Worm (Caenorhabditis elegans) whole organism, mixed stage, embryonic: ENCODE measurements around the gene R08E5.1.

ENCODE experiments used
- M03D4.4 ChIP-seq: sonication (generic microtip); optimal IDR thresholded peaks from 2 replicates; lab custom pipeline; 2017; ENCODE audit warnings: mild to moderate bottlenecking, missing genetic modification characterization, missing compliant biosample characterization
- bed-3 ChIP-seq: fragments of 200-800 bp; sonication (Bioruptor generic); optimal IDR thresholded peaks from 3 replicates; lab custom pipeline; 2018; ENCODE audit warnings: mild to moderate bottlenecking, missing genetic modification characterization, moderate library complexity, missing compliant biosample characterization
- blmp-1 ChIP-seq: fragments of 150-350 bp; optimal IDR thresholded peaks from 2 replicates; lab custom pipeline; 2014; ENCODE audit warnings: missing biosample characterization, missing genetic modification characterization
- ceh-39 ChIP-seq: fragments of 150-350 bp; optimal IDR thresholded peaks from 2 replicates; lab custom pipeline; 2014; ENCODE audit warnings: missing biosample characterization, missing genetic modification characterization
- ceh-43 ChIP-seq: fragments of 200-800 bp; sonication (Bioruptor generic); optimal IDR thresholded peaks from 2 replicates; lab custom pipeline; 2018; ENCODE audit warnings: mild to moderate bottlenecking, missing genetic modification characterization, moderate library complexity, missing compliant biosample characterization
- ceh-83 ChIP-seq: fragments of 200-800 bp; sonication (Bioruptor generic); optimal IDR thresholded peaks from 2 replicates; lab custom pipeline; 2018; ENCODE audit warnings: mild to moderate bottlenecking, missing genetic modification characterization, missing compliant biosample characterization
- ces-1 ChIP-seq: fragments of 150-350 bp; optimal IDR thresholded peaks from 2 replicates; lab custom pipeline; 2014; ENCODE audit warnings: missing biosample characterization, missing genetic modification reagents, missing genetic modification characterization
- cnd-1 ChIP-seq: fragments of 200-800 bp; sonication (Bioruptor generic); optimal IDR thresholded peaks from 2 replicates; lab custom pipeline; 2018; ENCODE audit warnings: mild to moderate bottlenecking, missing genetic modification characterization, missing compliant biosample characterization
- drap-1 ChIP-seq: fragments of 200-800 bp; sonication (Bioruptor generic); optimal IDR thresholded peaks from 3 replicates; lab custom pipeline; 2018; ENCODE audit warnings: mild to moderate bottlenecking, missing genetic modification characterization, missing compliant biosample characterization
- elt-1 ChIP-seq: sonication (generic microtip); optimal IDR thresholded peaks from 2 replicates; lab custom pipeline; 2017; ENCODE audit warnings: missing genetic modification characterization, mild to moderate bottlenecking, missing compliant biosample characterization, antibody characterized with exemption, moderate library complexity, borderline replicate concordance; ENCODE audit not compliant: insufficient read depth
- elt-3 ChIP-seq: fragments of 150-350 bp; optimal IDR thresholded peaks from 2 replicates; lab custom pipeline; 2014; ENCODE audit warnings: missing biosample characterization, missing genetic modification characterization
- flh-1 ChIP-seq: fragments of 200-800 bp; sonication (Bioruptor generic); optimal IDR thresholded peaks from 2 replicates; lab custom pipeline; 2018; ENCODE audit warnings: mild to moderate bottlenecking, missing genetic modification characterization, moderate library complexity, missing compliant biosample characterization
- ham-2 ChIP-seq: fragments of 200-800 bp; sonication (Bioruptor generic); optimal IDR thresholded peaks from 2 replicates; lab custom pipeline; 2018; ENCODE audit warnings: mild to moderate bottlenecking, missing genetic modification characterization, missing compliant biosample characterization
- hlh-1 ChIP-seq: fragments of 150-350 bp; optimal IDR thresholded peaks from 2 replicates; lab custom pipeline; 2014; ENCODE audit warnings: missing biosample characterization, missing genetic modification reagents, missing genetic modification characterization
- lin-13 ChIP-seq: fragments of 150-350 bp; optimal IDR thresholded peaks from 2 replicates; lab custom pipeline; 2014; ENCODE audit warnings: missing biosample characterization, missing genetic modification characterization
- lin-32 ChIP-seq: fragments of 200-800 bp; sonication (Bioruptor generic); optimal IDR thresholded peaks from 2 replicates; lab custom pipeline; 2018; ENCODE audit warnings: mild to moderate bottlenecking, missing genetic modification characterization, missing compliant biosample characterization
- lsy-2 ChIP-seq: fragments of 150-350 bp; optimal IDR thresholded peaks from 2 replicates; lab custom pipeline; 2014; ENCODE audit warnings: missing biosample characterization, missing genetic modification characterization
- mep-1 ChIP-seq: fragments of 150-350 bp; optimal IDR thresholded peaks from 2 replicates; lab custom pipeline; 2017; ENCODE audit warnings: missing biosample characterization, missing genetic modification reagents, missing genetic modification characterization, inconsistent platforms
- mls-2 ChIP-seq: sonication (generic microtip); optimal IDR thresholded peaks from 2 replicates; lab custom pipeline; 2016; ENCODE audit warnings: mild to moderate bottlenecking, missing genetic modification characterization, moderate library complexity, missing compliant biosample characterization
- nhr-2 ChIP-seq: fragments of 150-350 bp; optimal IDR thresholded peaks from 2 replicates; lab custom pipeline; 2014; ENCODE audit warnings: missing biosample characterization, missing genetic modification characterization
- nhr-28 ChIP-seq: fragments of 150-350 bp; optimal IDR thresholded peaks from 2 replicates; lab custom pipeline; 2014; ENCODE audit warnings: missing biosample characterization, missing genetic modification characterization
- nhr-76 ChIP-seq: sonication (generic microtip); optimal IDR thresholded peaks from 2 replicates; lab custom pipeline; 2017; ENCODE audit warnings: missing biosample characterization, missing genetic modification characterization
- pha-4 ChIP-seq: fragments of 150-350 bp; optimal IDR thresholded peaks from 2 replicates; lab custom pipeline; 2018; ENCODE audit warnings: missing biosample characterization, missing genetic modification reagents, missing genetic modification characterization
- sptf-1 ChIP-seq: sonication (generic microtip); optimal IDR thresholded peaks from 2 replicates; lab custom pipeline; 2017; ENCODE audit warnings: mild to moderate bottlenecking, missing genetic modification characterization, moderate library complexity, missing compliant biosample characterization
- tbx-8 ChIP-seq: fragments of 200-800 bp; sonication (Bioruptor generic); optimal IDR thresholded peaks from 2 replicates; lab custom pipeline; 2018; ENCODE audit warnings: mild to moderate bottlenecking, missing genetic modification characterization, moderate library complexity, missing compliant biosample characterization
- unc-120 ChIP-seq: sonication (generic microtip); optimal IDR thresholded peaks from 2 replicates; lab custom pipeline; 2017; ENCODE audit warnings: missing genetic modification characterization, missing compliant biosample characterization; ENCODE audit not compliant: poor library complexity, severe bottlenecking
- unc-39 ChIP-seq: fragments of 150-350 bp; optimal IDR thresholded peaks from 2 replicates; lab custom pipeline; 2014; ENCODE audit warnings: missing biosample characterization, missing genetic modification characterization
- unc-62 ChIP-seq: fragments of 150-350 bp; optimal IDR thresholded peaks from 2 replicates; lab custom pipeline; 2014; ENCODE audit warnings: missing biosample characterization, missing genetic modification reagents, missing genetic modification characterization
- zip-8 ChIP-seq: fragments of 150-350 bp; optimal IDR thresholded peaks from 2 replicates; lab custom pipeline; 2014; ENCODE audit warnings: missing biosample characterization, missing genetic modification characterization
- ztf-11 ChIP-seq: fragments of 150-350 bp; optimal IDR thresholded peaks from 2 replicates; lab custom pipeline; 2014; ENCODE audit warnings: missing biosample characterization, missing genetic modification characterization

Gene R08E5.1

ce11 chrV:3771437-3772256 is at the start of gene R08E5.1, which contains the start of gene rips-1:
R08E5.1 (minus strand) TSS chrV:3771518.
rips-1 (plus strand) TSS chrV:3772021.
- TF ChIP-seq tbx-8 (GFP tag; lab: Kevin White, UChicago) (no peak), cnd-1 (tag; lab: Kevin White, UChicago) (no peak), elt-1 (no peak), ham-2 (GFP tag; lab: Kevin White, UChicago) (no peak), nhr-28 (tag; lab: Kevin White, UChicago) (no peak), ceh-43 (no peak), unc-62 (GFP tag; lab: Kevin White, UChicago) (no peak), nhr-76 (tag; lab: Kevin White, UChicago) (no peak), ceh-39 (tag; lab: Kevin White, UChicago) (no peak), flh-1 (GFP tag; lab: Kevin White, UChicago) (no peak), sptf-1 (no peak), mep-1 (tag; lab: Kevin White, UChicago) (no peak), ztf-11 (tag; lab: Kevin White, UChicago) (no peak), elt-3 (tag; lab: Kevin White, UChicago) (no peak), ces-1 (GFP tag; lab: Kevin White, UChicago) (no peak), unc-39 (tag; lab: Kevin White, UChicago) (no peak), bed-3 (GFP tag; lab: Kevin White, UChicago) (no peak)

ce11 chrV:3820875-3821274 is 49.6 kb upstream of the R08E5.1 start:
- TF ChIP-seq blmp-1 (tag; lab: Kevin White, UChicago) (no peak), unc-62 (GFP tag; lab: Kevin White, UChicago) (no peak), lin-32 (GFP tag; lab: Kevin White, UChicago) (no peak), mls-2 (tag; lab: Kevin White, UChicago) (no peak), ztf-11 (tag; lab: Kevin White, UChicago) (no peak), tbx-8 (GFP tag; lab: Kevin White, UChicago) (no peak), elt-3 (tag; lab: Kevin White, UChicago) (no peak), ceh-83 (GFP tag; lab: Kevin White, UChicago) (no peak), unc-120 (tag; lab: Kevin White, UChicago) (no peak), elt-1 (no peak), nhr-2 (tag; lab: Kevin White, UChicago) (no peak), unc-39 (tag; lab: Kevin White, UChicago) (no peak), M03D4.4 (tag; lab: Kevin White, UChicago) (no peak), bed-3 (GFP tag; lab: Kevin White, UChicago) (no peak), ceh-43 (no peak), pha-4 (no peak)

- TF ChIP-seq ces-1 (GFP tag; lab: Kevin White, UChicago) (peak; percentile 22), lsy-2 (no peak)
Measured at ce11 chrV:3814938-3815337, 43.6 kb upstream of the R08E5.1 start, which contains the start of gene H10D18.1. H10D18.1 (plus strand) TSS chrV:3815214.

- TF ChIP-seq bed-3 (GFP tag; lab: Kevin White, UChicago) (no peak), ceh-39 (tag; lab: Kevin White, UChicago) (no peak), ceh-83 (GFP tag; lab: Kevin White, UChicago) (no peak), lin-32 (GFP tag; lab: Kevin White, UChicago) (no peak), mls-2 (tag; lab: Kevin White, UChicago) (no peak), mep-1 (tag; lab: Kevin White, UChicago) (no peak), elt-3 (tag; lab: Kevin White, UChicago) (no peak), drap-1 (no peak), zip-8 (tag; lab: Kevin White, UChicago) (no peak), hlh-1 (tag; lab: Kevin White, UChicago) (no peak), ham-2 (GFP tag; lab: Kevin White, UChicago) (no peak), lin-13 (tag; lab: Kevin White, UChicago) (no peak), M03D4.4 (tag; lab: Kevin White, UChicago) (no peak), ztf-11 (tag; lab: Kevin White, UChicago) (no peak)
- TF ChIP-seq, all 35 proteins: peak for 0
Measured at ce11 chrV:3814009-3814408, 42.7 kb upstream of the R08E5.1 start.
